Worm (Caenorhabditis elegans) whole organism, late embryonic: ENCODE measurements around the gene slc-5A12.

ENCODE experiments used
- ama-1 ChIP-seq: fragments of 150-350 bp; optimal IDR thresholded peaks from 2 replicates; lab custom pipeline; 2014
- fkh-10 ChIP-seq: fragments of 150-350 bp; optimal IDR thresholded peaks from 2 replicates; lab custom pipeline; 2014; ENCODE audit warnings: missing biosample characterization, missing genetic modification reagents, missing genetic modification characterization

DNA sequence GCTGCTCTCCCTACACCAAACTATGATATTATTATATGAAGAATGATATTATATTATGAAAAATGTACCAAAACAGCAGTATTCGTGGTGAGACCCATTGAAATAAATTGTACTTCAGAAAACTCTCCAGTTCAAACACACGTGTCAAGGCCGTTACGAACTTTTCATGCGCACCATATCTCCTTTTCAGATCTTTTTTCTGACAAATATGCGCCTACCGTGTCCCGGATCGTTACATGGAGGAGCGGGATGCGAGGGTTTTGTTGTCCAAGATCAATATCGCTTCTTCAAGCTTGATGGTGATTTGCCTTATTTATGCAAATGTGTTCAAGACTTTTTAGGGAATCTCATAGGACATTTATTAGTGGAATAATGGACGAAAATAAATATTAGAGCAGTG lies 33.5 kb upstream of the slc-5A12 start:
- TF ChIP-seq fkh-10 (GFP tag; lab: Kevin White, UChicago) (no peak), ama-1 (no peak)
